Worm (Caenorhabditis elegans) whole organism, L2 larva: ENCODE measurements around the gene ant-1.1.

Source experiments
- ama-1 ChIP-seq: fragments of 150-350 bp; optimal IDR thresholded peaks from 2 replicates; lab custom pipeline; 2018; ENCODE audit warnings: inconsistent platforms
- ceh-82 ChIP-seq: fragments of 150-350 bp; optimal IDR thresholded peaks from 2 replicates; lab custom pipeline; 2014; ENCODE audit warnings: missing biosample characterization, missing genetic modification characterization
- lin-39 ChIP-seq: fragments of 150-350 bp; optimal IDR thresholded peaks from 2 replicates; lab custom pipeline; 2014; ENCODE audit warnings: missing biosample characterization, missing genetic modification reagents, missing genetic modification characterization

ce11 chrIII:13430162-13430561 lies 32.8 kb upstream of the ant-1.1 start, which contains the start of gene trf-1:
- TF ChIP-seq ama-1 (lab: Kevin White, UChicago) (no peak), lin-39 (tag; lab: Kevin White, UChicago) (no peak), ceh-82 (no peak)
